Worm (Caenorhabditis elegans) whole organism, early embryonic: ENCODE data around the gene C26E6.1.

Experiments used
- ama-1 ChIP-seq: fragments of 150-350 bp; optimal IDR thresholded peaks from 2 replicates; lab custom pipeline; 2014
- hmg-4 ChIP-seq: fragments of 200-800 bp; sonication (Bioruptor generic); optimal IDR thresholded peaks from 2 replicates; lab custom pipeline; 2018; ENCODE audit warnings: mild to moderate bottlenecking, missing genetic modification characterization, missing compliant biosample characterization
- sea-1 ChIP-seq: fragments of 200-800 bp; sonication (Bioruptor generic); conservative IDR thresholded peaks from 2 replicates; pipeline ENCODE4 v1.3.6; 2022; ENCODE audit warnings: missing genetic modification characterization, missing compliant biosample characterization
- tbx-11 ChIP-seq: fragments of 200-800 bp; sonication (Bioruptor generic); IDR thresholded peaks from 2 replicates; pipeline ENCODE4 v1.3.6; 2022; ENCODE audit warnings: missing genetic modification characterization, missing compliant biosample characterization
- tbx-37 ChIP-seq: fragments of 200-800 bp; sonication (Bioruptor generic); conservative IDR thresholded peaks from 2 replicates; pipeline ENCODE4 v1.3.6; 2022; ENCODE audit warnings: missing genetic modification reagents, missing genetic modification characterization, missing compliant biosample characterization

DNA sequence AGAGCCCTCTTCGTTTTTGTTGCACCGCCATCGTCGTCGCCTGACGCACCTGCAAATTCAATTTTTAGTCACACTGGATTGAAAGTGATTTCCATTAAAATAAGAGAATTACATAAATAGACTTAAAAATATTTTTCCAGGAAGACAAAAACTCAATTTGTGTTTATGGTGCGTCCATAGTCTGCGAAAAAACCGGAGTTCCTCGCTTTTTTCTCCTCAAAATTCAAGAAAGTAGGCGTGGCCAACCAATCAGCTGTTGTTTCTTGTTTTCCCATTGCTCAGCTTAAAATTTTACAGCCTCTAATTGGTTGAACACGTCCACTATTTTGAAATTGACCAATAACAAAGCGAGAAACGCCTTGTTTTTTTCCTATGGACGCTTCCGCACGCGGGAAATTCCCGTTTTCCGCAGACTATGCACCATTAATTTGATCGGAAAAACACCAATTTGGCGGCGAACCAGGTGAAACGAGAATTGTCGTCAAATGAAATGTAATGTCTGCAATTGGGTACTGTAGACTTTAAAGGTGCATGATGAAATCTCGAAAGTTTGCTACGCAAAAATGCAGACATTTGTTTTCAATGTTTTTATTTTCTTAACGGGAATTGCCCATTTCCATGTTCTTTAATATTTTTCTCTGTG lies 27.9 kb downstream of the C26E6.1 start, which contains the start of gene C27F2.7:
- no peak for TF ChIP-seq ama-1
- no peak for TF ChIP-seq hmg-4
- no peak for TF ChIP-seq sea-1 (GFP tag; lab: Robert Waterston, UW)
- TF ChIP-seq tbx-11 (GFP tag; lab: Robert Waterston, UW) = no peak
- no peak for TF ChIP-seq tbx-37 (GFP tag; lab: Robert Waterston, UW)
